Fruit fly (Drosophila melanogaster): ENCODE results near the gene Tak1.
A peak's percentile ranks its signal among the peaks of the same experiment; 100 is the strongest.

Tak1 gene

DNA sequence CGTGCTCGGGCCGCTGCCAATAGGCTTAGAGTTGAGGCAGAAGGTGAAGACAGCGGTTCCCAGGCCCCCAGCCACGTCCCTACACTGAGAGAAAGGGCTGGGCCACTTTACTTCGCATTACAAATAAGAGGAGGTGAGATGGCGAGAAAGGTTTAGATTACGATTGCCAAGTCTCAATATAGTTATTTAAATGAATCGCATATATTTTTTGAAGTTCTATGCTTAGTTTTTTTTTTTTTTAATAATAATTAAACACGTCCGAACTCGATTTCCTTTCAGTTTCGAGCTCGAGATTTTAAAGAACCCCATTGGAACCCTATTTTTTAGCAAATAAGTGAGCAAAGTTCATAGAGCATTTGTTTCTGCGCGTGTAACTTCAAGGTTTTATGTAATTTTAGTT lies 16.9 kb downstream of the Tak1 start (continued):
- TF ChIP-seq croc (GFP tag; conservative IDR thresholded peaks at IDR 0.05), result peak; percentile 17; the same call in 1 of the 3 replicates
- TF ChIP-seq mam (GFP tag; optimal IDR thresholded peaks at IDR 0.05), result peak; percentile 38
- TF ChIP-seq CG12391 (tag; optimal IDR thresholded peaks at IDR 0.05), result peak; percentile 34
- no peak for TF ChIP-seq mirr (GFP tag; optimal IDR thresholded peaks at IDR 0.05)
- TF ChIP-seq tgo (GFP tag; IDR thresholded peaks at IDR 0.05), result peak; percentile 33; the same call in 1 of the 3 replicates
- peak; percentile 49 for TF ChIP-seq CG10979 (tag; optimal IDR thresholded peaks at IDR 0.05)
- 0 out of 3 replicates have a peak, but pooled peaks have one; percentile 55 for TF ChIP-seq CG11456 (GFP tag; IDR thresholded peaks at IDR 0.05)
- no peak for TF ChIP-seq CG10462 (GFP tag; optimal IDR thresholded peaks at IDR 0.05)
- peak; percentile 68 for TF ChIP-seq gem (tag; optimal IDR thresholded peaks at IDR 0.05)
- TF ChIP-seq Hr3 (GFP tag; optimal IDR thresholded peaks at IDR 0.05), result peak; percentile 49
- peak; percentile 58; the same call in 1 of the 3 replicates for TF ChIP-seq jigr1 (GFP tag; IDR thresholded peaks at IDR 0.05)
- TF ChIP-seq Gug (GFP tag; IDR thresholded peaks at IDR 0.05), result peak; percentile 46; the same call in 1 of the 4 replicates
- TF ChIP-seq Atf6 (GFP tag; IDR thresholded peaks at IDR 0.05), result 0 out of 2 replicates have a peak, but pooled peaks have one; percentile 39
- no peak for TF ChIP-seq Spps (tag; optimal IDR thresholded peaks at IDR 0.05)
- TF ChIP-seq CG3995 (GFP tag; optimal IDR thresholded peaks at IDR 0.05), result no peak
- peak; percentile 40 for TF ChIP-seq CG10209 (GFP tag; optimal IDR thresholded peaks at IDR 0.05)

dm6 chrX:20505897-20506296 lies 18.8 kb downstream of the Tak1 start:
- TF ChIP-seq unpg (GFP tag; optimal IDR thresholded peaks at IDR 0.05) (peak; percentile 27), CG5180 (GFP tag; optimal IDR thresholded peaks at IDR 0.05) (peak; percentile 8), Trl (optimal IDR thresholded peaks at IDR 0.05) (no peak), Trl (GFP tag; optimal IDR thresholded peaks at IDR 0.05) (peak; percentile 13), CG2875 (GFP tag; optimal IDR thresholded peaks at IDR 0.05) (peak; percentile 67), CG12942 (GFP tag; optimal IDR thresholded peaks at IDR 0.05) (peak; percentile 46), CG1602 (GFP tag; optimal IDR thresholded peaks at IDR 0.05) (peak; percentile 41), ro (GFP tag; IDR thresholded peaks at IDR 0.05) (no peak), CG11560 (tag; IDR thresholded peaks at IDR 0.05) (no peak), CG33213 (GFP tag; optimal IDR thresholded peaks at IDR 0.05) (peak; percentile 11), CG1529 (GFP tag; optimal IDR thresholded peaks at IDR 0.05) (peak; percentile 10), Awh (GFP tag; IDR thresholded peaks at IDR 0.05) (peak; percentile 57; the same call in 1 of the 2 replicates), CG1792 (GFP tag; optimal IDR thresholded peaks at IDR 0.05) (peak; percentile 52), ATbp (GFP tag; optimal IDR thresholded peaks at IDR 0.05) (peak; percentile 85), CG11093 (GFP tag; IDR thresholded peaks at IDR 0.05) (peak; percentile 31; the same call in 1 of the 3 replicates), CG6813 (GFP tag; optimal IDR thresholded peaks at IDR 0.05) (peak; percentile 52), CG10209 (GFP tag; optimal IDR thresholded peaks at IDR 0.05) (peak; percentile 65), kay (GFP tag; optimal IDR thresholded peaks at IDR 0.05) (peak; percentile 8), CG13123 (GFP tag; optimal IDR thresholded peaks at IDR 0.05) (peak; percentile 49), CG13624 (GFP tag; optimal IDR thresholded peaks at IDR 0.05) (no peak), ewg (GFP tag; optimal IDR thresholded peaks at IDR 0.05) (peak; percentile 45), CG3726 (GFP tag; IDR thresholded peaks at IDR 0.05) (peak; percentile 30; the same call in 1 of the 3 replicates), CG7271 (tag; optimal IDR thresholded peaks at IDR 0.05) (peak; percentile 22), NC2β (GFP tag; optimal IDR thresholded peaks at IDR 0.05) (peak; percentile 2), zfh2 (GFP tag; optimal IDR thresholded peaks at IDR 0.05) (no peak), esg (GFP tag; conservative IDR thresholded peaks at IDR 0.05) (no peak), phol (tag; optimal IDR thresholded peaks at IDR 0.05) (no peak), CG3838 (GFP tag; optimal IDR thresholded peaks at IDR 0.05) (peak; percentile 31), CG15011 (GFP tag; optimal IDR thresholded peaks at IDR 0.05) (peak; percentile 18), pum (GFP tag; optimal IDR thresholded peaks at IDR 0.05) (no peak), Asciz (GFP tag; optimal IDR thresholded peaks at IDR 0.05) (peak; percentile 69), Med (GFP tag) (peak; percentile 45), HHEX (GFP tag; optimal IDR thresholded peaks at IDR 0.05) (peak; percentile 48), CG12659 (GFP tag; optimal IDR thresholded peaks at IDR 0.05) (peak; percentile 13), CG3407 (GFP tag; optimal IDR thresholded peaks at IDR 0.05) (peak; percentile 64)
